Worm (Caenorhabditis elegans) whole organism, young adult: ENCODE measurements around the gene srx-135.

ENCODE experiments used
- F23B12.7 ChIP-seq: sonication (generic microtip); optimal IDR thresholded peaks from 2 replicates; lab custom pipeline; 2017; ENCODE audit warnings: missing genetic modification characterization, mild to moderate bottlenecking, missing compliant biosample characterization, antibody characterized with exemption, moderate library complexity; ENCODE audit not compliant: insufficient read depth
- F33H1.4 ChIP-seq: fragments of 200-800 bp; sonication (Bioruptor generic); IDR thresholded peaks from 2 replicates; pipeline ENCODE4 v1.3.6; 2022; ENCODE audit warnings: missing genetic modification reagents, missing genetic modification characterization, missing compliant biosample characterization
- F49E8.2 ChIP-seq: sonication (generic microtip); optimal IDR thresholded peaks from 3 replicates; lab custom pipeline; 2017; ENCODE audit warnings: missing genetic modification characterization, mild to moderate bottlenecking, missing compliant biosample characterization, antibody characterized with exemption, moderate library complexity; ENCODE audit not compliant: insufficient read depth
- Y53G8AR.9 ChIP-seq: fragments of 200-800 bp; sonication (Bioruptor generic); conservative IDR thresholded peaks from 2 replicates; pipeline ENCODE4 v1.3.6; 2022; ENCODE audit warnings: missing genetic modification reagents, missing genetic modification characterization, missing compliant biosample characterization
- dpff-1 ChIP-seq: sonication (generic microtip); optimal IDR thresholded peaks from 2 replicates; lab custom pipeline; 2017; ENCODE audit warnings: mild to moderate bottlenecking, missing genetic modification characterization, missing compliant biosample characterization
- ekl-4 ChIP-seq: fragments of 200-800 bp; sonication (Bioruptor generic); IDR thresholded peaks from 2 replicates; pipeline ENCODE4 v1.3.6; 2022; ENCODE audit warnings: missing genetic modification reagents, missing genetic modification characterization, missing compliant biosample characterization
- him-1 ChIP-seq: sonication (generic microtip); optimal IDR thresholded peaks from 2 replicates; lab custom pipeline; 2016; ENCODE audit warnings: missing genotype, missing genetic modification reagents, missing genetic modification characterization, missing compliant biosample characterization
- hlh-12 ChIP-seq: sonication (generic microtip); optimal IDR thresholded peaks from 2 replicates; lab custom pipeline; 2016; ENCODE audit warnings: missing genetic modification characterization, missing compliant biosample characterization
- nfya-1 ChIP-seq: sonication (generic microtip); optimal IDR thresholded peaks from 2 replicates; lab custom pipeline; 2017; ENCODE audit warnings: antibody characterized with exemption, missing compliant biosample characterization, missing genetic modification characterization, borderline replicate concordance; ENCODE audit not compliant: insufficient read depth
- nhr-120 ChIP-seq: fragments of 200-800 bp; sonication (Bioruptor generic); IDR thresholded peaks from 2 replicates; pipeline ENCODE4 v1.3.6; 2022; ENCODE audit warnings: missing genetic modification characterization, missing compliant biosample characterization
- pha-4 ChIP-seq: fragments of 150-350 bp; sonication (generic microtip); optimal IDR thresholded peaks from 2 replicates; lab custom pipeline; 2014; ENCODE audit warnings: missing biosample characterization, missing genetic modification reagents, missing genetic modification characterization
- rcor-1 ChIP-seq: fragments of 200-800 bp; sonication (Bioruptor generic); IDR thresholded peaks from 2 replicates; pipeline ENCODE4 v1.3.6; 2022; ENCODE audit warnings: missing genetic modification reagents, missing genetic modification characterization, missing compliant biosample characterization
- snpc-4 ChIP-seq, 5 experiments: fragments of 150-350 bp in 1 of 5; sonication (generic microtip) in 4 of 5; optimal IDR thresholded peaks; 2 replicates each; lab custom pipeline; 2014 to 2018; ENCODE audit warnings: missing genetic modification characterization in 5 of 5, missing biosample characterization in 3 of 5, antibody characterized with exemption in 2 of 5, mild to moderate bottlenecking in 2 of 5, missing compliant biosample characterization in 2 of 5, missing genotype in 2 of 5, moderate library complexity in 2 of 5, missing genetic modification reagents in 1 of 5
- ztf-25 ChIP-seq: fragments of 200-800 bp; sonication (Bioruptor generic); IDR thresholded peaks from 2 replicates; pipeline ENCODE4 v1.3.6; 2022; ENCODE audit warnings: missing genetic modification reagents, missing genetic modification characterization, missing compliant biosample characterization

ce11 chrV:13845136-13845535 is 13.9 kb upstream of the srx-135 start, which contains the start of gene srx-131:
- TF ChIP-seq pha-4: no peak
- no peak for TF ChIP-seq rcor-1 (GFP tag; lab: Robert Waterston, UW)
- TF ChIP-seq F23B12.7: no peak
- no peak for TF ChIP-seq nhr-120 (GFP tag; lab: Robert Waterston, UW)
- no peak for TF ChIP-seq F49E8.2 (tag; lab: Kevin White, UChicago)
- no peak for TF ChIP-seq ekl-4 (GFP tag; lab: Robert Waterston, UW)
- TF ChIP-seq snpc-4 (GFP tag; optimal IDR thresholded peaks at IDR 0.05; lab: Kevin White, UChicago): no peak
- no peak for TF ChIP-seq snpc-4 (tag; optimal IDR thresholded peaks at IDR 0.05; lab: Kevin White, UChicago)
- no peak for TF ChIP-seq Y53G8AR.9 (GFP tag; lab: Robert Waterston, UW)
- no peak for TF ChIP-seq him-1
- TF ChIP-seq nfya-1 (tag; lab: Kevin White, UChicago): no peak
- TF ChIP-seq ztf-25: no peak
- no peak for TF ChIP-seq dpff-1 (tag; lab: Kevin White, UChicago)
- no peak for TF ChIP-seq F33H1.4
- TF ChIP-seq hlh-12 (tag; lab: Kevin White, UChicago): no peak
